Worm (Caenorhabditis elegans) whole organism, L3 larva: ENCODE measurements around the gene let-653.

ENCODE experiments used
- ZK546.5 ChIP-seq: sonication (generic microtip); optimal IDR thresholded peaks from 2 replicates; lab custom pipeline; 2017; ENCODE audit warnings: missing biosample characterization, missing genetic modification characterization
- ama-1 ChIP-seq: fragments of 150-350 bp; optimal IDR thresholded peaks from 2 replicates; lab custom pipeline; 2018
- ceh-16 ChIP-seq: sonication (generic microtip); optimal IDR thresholded peaks from 2 replicates; lab custom pipeline; 2017; ENCODE audit warnings: missing biosample characterization, missing genetic modification characterization
- ceh-28 ChIP-seq: fragments of 150-350 bp; optimal IDR thresholded peaks from 2 replicates; lab custom pipeline; 2014; ENCODE audit warnings: missing biosample characterization, missing genetic modification reagents, missing genetic modification characterization
- ceh-82 ChIP-seq: fragments of 150-350 bp; optimal IDR thresholded peaks from 2 replicates; lab custom pipeline; 2014; ENCODE audit warnings: missing biosample characterization, missing genetic modification characterization
- ceh-9 ChIP-seq: sonication (generic microtip); optimal IDR thresholded peaks from 2 replicates; lab custom pipeline; 2018; ENCODE audit warnings: missing biosample characterization, missing genetic modification characterization
- daf-12 ChIP-seq: fragments of 150-350 bp; optimal IDR thresholded peaks from 2 replicates; lab custom pipeline; 2014; ENCODE audit warnings: missing biosample characterization, missing genetic modification reagents, missing genetic modification characterization
- egl-5 ChIP-seq: fragments of 150-350 bp; optimal IDR thresholded peaks from 2 replicates; lab custom pipeline; 2017; ENCODE audit warnings: missing biosample characterization, missing genetic modification reagents, missing genetic modification characterization, inconsistent platforms
- elt-1 ChIP-seq: fragments of 150-350 bp; optimal IDR thresholded peaks from 2 replicates; lab custom pipeline; 2014; ENCODE audit warnings: missing biosample characterization, missing genetic modification characterization
- elt-2 ChIP-seq: sonication (generic microtip); optimal IDR thresholded peaks from 2 replicates; lab custom pipeline; 2016; ENCODE audit warnings: missing genetic modification reagents, mild to moderate bottlenecking, missing genetic modification characterization, missing compliant biosample characterization
- eor-1 ChIP-seq, 2 experiments: fragments of 150-350 bp; optimal IDR thresholded peaks; 2 replicates each; lab custom pipeline; 2014 to 2018; ENCODE audit warnings: missing biosample characterization in 2 of 2, missing genetic modification characterization in 2 of 2
- fkh-10 ChIP-seq: sonication (generic microtip); optimal IDR thresholded peaks from 2 replicates; lab custom pipeline; 2017; ENCODE audit warnings: missing biosample characterization, missing genetic modification reagents, missing genetic modification characterization
- fkh-2 ChIP-seq: fragments of 150-350 bp; optimal IDR thresholded peaks from 2 replicates; lab custom pipeline; 2014; ENCODE audit warnings: missing biosample characterization, missing genetic modification reagents, missing genetic modification characterization
- fos-1 ChIP-seq: fragments of 150-350 bp; optimal IDR thresholded peaks from 2 replicates; lab custom pipeline; 2014; ENCODE audit warnings: missing biosample characterization, missing genetic modification characterization
- hmg-11 ChIP-seq: sonication (generic microtip); optimal IDR thresholded peaks from 2 replicates; lab custom pipeline; 2016; ENCODE audit warnings: missing genetic modification characterization, missing compliant biosample characterization
- lin-15B ChIP-seq: fragments of 150-350 bp; optimal IDR thresholded peaks from 2 replicates; lab custom pipeline; 2014; ENCODE audit warnings: missing biosample characterization, missing genetic modification characterization
- lin-39 ChIP-seq: fragments of 150-350 bp; optimal IDR thresholded peaks from 2 replicates; lab custom pipeline; 2018; ENCODE audit warnings: missing biosample characterization, missing genetic modification reagents, missing genetic modification characterization
- mdl-1 ChIP-seq: fragments of 150-350 bp; optimal IDR thresholded peaks from 2 replicates; lab custom pipeline; 2014; ENCODE audit warnings: missing biosample characterization, missing genetic modification characterization
- mml-1 ChIP-seq: fragments of 150-350 bp; sonication (generic microtip); optimal IDR thresholded peaks from 3 replicates; lab custom pipeline; 2014; ENCODE audit warnings: missing biosample characterization, missing genetic modification characterization
- nfya-1 ChIP-seq: sonication (generic microtip); optimal IDR thresholded peaks from 2 replicates; lab custom pipeline; 2017; ENCODE audit warnings: missing genetic modification characterization, mild to moderate bottlenecking, missing compliant biosample characterization, antibody characterized with exemption, moderate library complexity; ENCODE audit not compliant: insufficient read depth
- nhr-11 ChIP-seq: fragments of 150-350 bp; optimal IDR thresholded peaks from 2 replicates; lab custom pipeline; 2014; ENCODE audit warnings: missing biosample characterization, missing genetic modification characterization
- nhr-12 ChIP-seq: fragments of 150-350 bp; optimal IDR thresholded peaks from 2 replicates; lab custom pipeline; 2014; ENCODE audit warnings: missing biosample characterization, missing genetic modification characterization
- nhr-23 ChIP-seq: fragments of 150-350 bp; optimal IDR thresholded peaks from 2 replicates; lab custom pipeline; 2014; ENCODE audit warnings: missing biosample characterization, missing genetic modification reagents, missing genetic modification characterization
- nhr-25 ChIP-seq: sonication (generic microtip); optimal IDR thresholded peaks from 2 replicates; lab custom pipeline; 2017; ENCODE audit warnings: missing biosample characterization, missing genetic modification characterization
- nhr-28 ChIP-seq: fragments of 150-350 bp; optimal IDR thresholded peaks from 2 replicates; lab custom pipeline; 2014; ENCODE audit warnings: missing biosample characterization, missing genetic modification characterization
- nhr-67 ChIP-seq: fragments of 150-350 bp; optimal IDR thresholded peaks from 2 replicates; lab custom pipeline; 2014; ENCODE audit warnings: missing biosample characterization, missing genetic modification characterization
- nhr-76 ChIP-seq: fragments of 150-350 bp; sonication (generic microtip); optimal IDR thresholded peaks from 5 replicates; lab custom pipeline; 2014; ENCODE audit warnings: missing biosample characterization, missing genetic modification characterization
- nhr-77 ChIP-seq: fragments of 150-350 bp; optimal IDR thresholded peaks from 2 replicates; lab custom pipeline; 2014; ENCODE audit warnings: missing biosample characterization, missing genetic modification characterization
- pha-4 ChIP-seq: fragments of 150-350 bp; optimal IDR thresholded peaks from 2 replicates; lab custom pipeline; 2014; ENCODE audit warnings: missing biosample characterization, missing genetic modification reagents, missing genetic modification characterization
- pqm-1 ChIP-seq: fragments of 150-350 bp; optimal IDR thresholded peaks from 2 replicates; lab custom pipeline; 2017; ENCODE audit warnings: missing biosample characterization, missing genetic modification characterization, inconsistent platforms
- sea-2 ChIP-seq: fragments of 150-350 bp; sonication (generic microtip); optimal IDR thresholded peaks from 4 replicates; lab custom pipeline; 2014; ENCODE audit warnings: missing biosample characterization, missing genetic modification reagents, missing genetic modification characterization
- skn-1 ChIP-seq: fragments of 150-350 bp; optimal IDR thresholded peaks from 2 replicates; lab custom pipeline; 2014; ENCODE audit warnings: missing biosample characterization, missing genetic modification characterization
- snpc-4 ChIP-seq: fragments of 150-350 bp; optimal IDR thresholded peaks from 2 replicates; lab custom pipeline; 2014; ENCODE audit warnings: missing biosample characterization, missing genetic modification characterization
- tbx-2 ChIP-seq: sonication (generic microtip); optimal IDR thresholded peaks from 2 replicates; lab custom pipeline; 2016; ENCODE audit warnings: mild to moderate bottlenecking, missing genetic modification characterization, missing compliant biosample characterization
- unc-62 ChIP-seq: fragments of 150-350 bp; sonication (generic microtip); optimal IDR thresholded peaks from 4 replicates; lab custom pipeline; 2014; ENCODE audit warnings: missing biosample characterization, missing genetic modification reagents, missing genetic modification characterization
- zag-1 ChIP-seq: fragments of 150-350 bp; optimal IDR thresholded peaks from 2 replicates; lab custom pipeline; 2014; ENCODE audit warnings: missing biosample characterization, missing genetic modification characterization
- ztf-4 ChIP-seq: fragments of 150-350 bp; optimal IDR thresholded peaks from 2 replicates; lab custom pipeline; 2014; ENCODE audit warnings: missing biosample characterization, missing genetic modification characterization

Gene let-653

ce11 chrIV:11867652-11868232, 17.7 kb upstream of the let-653 start:
- TF ChIP-seq ztf-4 (tag; lab: Kevin White, UChicago) (no peak), nhr-25 (tag; lab: Kevin White, UChicago) (no peak), eor-1 (tag; optimal IDR thresholded peaks at IDR 0.05; lab: Kevin White, UChicago) (no peak), ceh-16 (no peak), fkh-2 (tag; lab: Kevin White, UChicago) (no peak), skn-1 (tag; lab: Kevin White, UChicago) (no peak), elt-2 (tag; lab: Kevin White, UChicago) (no peak), tbx-2 (tag; lab: Kevin White, UChicago) (no peak), lin-15B (tag; lab: Kevin White, UChicago) (no peak), nhr-23 (no peak), nhr-77 (no peak), nhr-67 (tag; lab: Kevin White, UChicago) (no peak)

ce11 chrIV:11868452-11868851, 17.0 kb upstream of the let-653 start:
- TF ChIP-seq ztf-4 (tag; lab: Kevin White, UChicago), result no peak
- TF ChIP-seq nhr-76 (tag; lab: Kevin White, UChicago), result no peak
- TF ChIP-seq fkh-2 (tag; lab: Kevin White, UChicago), result no peak
- TF ChIP-seq fos-1 (tag; lab: Kevin White, UChicago), result no peak
- TF ChIP-seq unc-62, result no peak
- TF ChIP-seq elt-1 (tag; lab: Kevin White, UChicago), result no peak
- TF ChIP-seq ZK546.5 (tag; lab: Kevin White, UChicago), result no peak
- no peak for TF ChIP-seq ceh-82 (tag; lab: Kevin White, UChicago)
- TF ChIP-seq sea-2 (GFP tag; lab: Kevin White, UChicago), result no peak
- no peak for TF ChIP-seq nhr-23
- no peak for TF ChIP-seq hmg-11
- no peak for TF ChIP-seq nhr-11 (tag; lab: Kevin White, UChicago)
- TF ChIP-seq nhr-77, result no peak
- no peak for TF ChIP-seq eor-1 (tag; optimal IDR thresholded peaks at IDR 0.05; lab: Kevin White, UChicago)
- no peak for TF ChIP-seq nhr-12 (tag; lab: Kevin White, UChicago)

ce11 chrIV:11871083-11871482, 14.3 kb upstream of the let-653 start:
- TF ChIP-seq nhr-67 (tag; lab: Kevin White, UChicago), result no peak
- no peak for TF ChIP-seq egl-5 (tag; lab: Kevin White, UChicago)
- no peak for TF ChIP-seq ceh-9 (tag; lab: Kevin White, UChicago)
- no peak for TF ChIP-seq nhr-23
- peak; percentile 31 for TF ChIP-seq lin-39 (tag; lab: Kevin White, UChicago)
- no peak for TF ChIP-seq mdl-1 (tag; lab: Kevin White, UChicago)
- no peak for TF ChIP-seq nhr-77
- no peak for TF ChIP-seq ama-1 (lab: Kevin White, UChicago)
- peak; percentile 25 for TF ChIP-seq lin-15B (tag; lab: Kevin White, UChicago)
- TF ChIP-seq nfya-1, result peak; percentile 69
- TF ChIP-seq elt-2 (tag; lab: Kevin White, UChicago), result no peak
- TF ChIP-seq snpc-4 (tag; lab: Kevin White, UChicago), result peak; percentile 10
- peak; percentile 16 for TF ChIP-seq fkh-10
- TF ChIP-seq fos-1 (tag; lab: Kevin White, UChicago), result no peak

ce11 chrIV:11871898-11872297, 13.5 kb upstream of the let-653 start:
- TF ChIP-seq nhr-11 (tag; lab: Kevin White, UChicago), result no peak
- no peak for TF ChIP-seq mml-1 (tag; lab: Kevin White, UChicago)
- no peak for TF ChIP-seq ceh-28 (tag; lab: Kevin White, UChicago)
- no peak for TF ChIP-seq pha-4 (tag; lab: Kevin White, UChicago)
- no peak for TF ChIP-seq ceh-16

DNA sequence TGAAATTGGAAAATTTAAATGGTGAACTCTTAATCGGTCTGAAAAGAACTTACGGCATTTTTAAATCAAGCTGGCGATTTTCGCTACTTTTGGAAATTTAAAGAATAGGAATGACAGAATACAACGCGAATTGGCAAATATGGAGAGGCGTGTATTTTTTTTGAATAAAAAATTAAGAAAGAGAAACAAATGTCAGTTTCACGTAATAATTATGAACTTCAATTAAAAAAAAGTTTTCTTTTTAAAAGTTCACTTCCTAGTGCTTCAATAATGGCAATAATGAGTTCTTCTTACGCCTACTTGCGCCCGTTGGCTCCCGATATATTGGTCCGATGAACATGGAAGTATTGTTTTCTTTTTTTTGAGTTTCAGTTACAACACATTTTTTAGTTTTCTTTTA, 7.7 kb upstream of the let-653 start, which contains the start of gene pph-2:
Gene pph-2 (minus strand): TSS at position 101 of the 400 bp plus-strand sequence.
- no peak for TF ChIP-seq unc-62
- TF ChIP-seq skn-1 (tag; lab: Kevin White, UChicago), result no peak
- no peak for TF ChIP-seq daf-12 (tag; lab: Kevin White, UChicago)
- no peak for TF ChIP-seq nhr-12 (tag; lab: Kevin White, UChicago)
- no peak for TF ChIP-seq mdl-1 (tag; lab: Kevin White, UChicago)
- no peak for TF ChIP-seq nhr-67 (tag; lab: Kevin White, UChicago)
- TF ChIP-seq ceh-9 (tag; lab: Kevin White, UChicago), result no peak
- no peak for TF ChIP-seq mml-1 (tag; lab: Kevin White, UChicago)
- TF ChIP-seq fkh-10, result no peak
- TF ChIP-seq elt-1 (tag; lab: Kevin White, UChicago), result no peak
- TF ChIP-seq nhr-11 (tag; lab: Kevin White, UChicago), result no peak
- no peak for TF ChIP-seq ama-1 (lab: Kevin White, UChicago)
- no peak for TF ChIP-seq pqm-1 (tag; lab: Kevin White, UChicago)
- no peak for TF ChIP-seq zag-1 (tag; lab: Kevin White, UChicago)
- no peak for TF ChIP-seq nhr-28 (tag; lab: Kevin White, UChicago)
- TF ChIP-seq fos-1 (tag; lab: Kevin White, UChicago), result no peak
- no peak for TF ChIP-seq lin-15B (tag; lab: Kevin White, UChicago)
- TF ChIP-seq ceh-28 (tag; lab: Kevin White, UChicago), result no peak
- TF ChIP-seq, all 47 proteins: peak for 0
